Worm (Caenorhabditis elegans) whole organism, L1 larva: Measurements from ENCODE around the gene F46E10.2.

ENCODE experiments used
- C04F5.9 ChIP-seq: sonication (generic microtip); optimal IDR thresholded peaks from 2 replicates; lab custom pipeline; 2016; ENCODE audit warnings: missing genetic modification characterization, missing compliant biosample characterization
- C34B4.2 ChIP-seq: sonication (generic microtip); optimal IDR thresholded peaks from 2 replicates; lab custom pipeline; 2017; ENCODE audit warnings: mild to moderate bottlenecking, missing genetic modification characterization, missing compliant biosample characterization
- F16B12.6 ChIP-seq: fragments of 150-350 bp; optimal IDR thresholded peaks from 2 replicates; lab custom pipeline; 2014; ENCODE audit warnings: missing biosample characterization, missing genetic modification characterization
- Y116A8C.19 ChIP-seq: sonication (generic microtip); optimal IDR thresholded peaks from 2 replicates; lab custom pipeline; 2016; ENCODE audit warnings: missing compliant biosample characterization, missing genetic modification characterization, borderline replicate concordance
- aly-2 ChIP-seq: fragments of 150-350 bp; optimal IDR thresholded peaks from 2 replicates; lab custom pipeline; 2014; ENCODE audit warnings: missing biosample characterization, missing genetic modification characterization
- ama-1 ChIP-seq: fragments of 150-350 bp; optimal IDR thresholded peaks from 2 replicates; lab custom pipeline; 2014
- blmp-1 ChIP-seq: fragments of 150-350 bp; optimal IDR thresholded peaks from 2 replicates; lab custom pipeline; 2014; ENCODE audit warnings: missing biosample characterization, missing genetic modification characterization
- ceh-88 ChIP-seq: fragments of 200-800 bp; sonication (Bioruptor generic); IDR thresholded peaks from 2 replicates; pipeline ENCODE4 v1.3.6; 2022; ENCODE audit warnings: missing genetic modification characterization, missing compliant biosample characterization
- ceh-90 ChIP-seq: sonication (generic microtip); optimal IDR thresholded peaks from 2 replicates; lab custom pipeline; 2016; ENCODE audit warnings: missing genetic modification characterization, missing compliant biosample characterization
- dpl-1 ChIP-seq, 3 experiments: fragments of 150-350 bp in 2 of 3; sonication (generic microtip) in 1 of 3; optimal IDR thresholded peaks; 2 replicates each; lab custom pipeline; 2014 to 2017; ENCODE audit warnings: missing biosample characterization in 3 of 3, missing genetic modification characterization in 3 of 3, missing genetic modification reagents in 3 of 3
- dsc-1 ChIP-seq: sonication (generic microtip); optimal IDR thresholded peaks from 2 replicates; lab custom pipeline; 2016; ENCODE audit warnings: mild to moderate bottlenecking, missing genetic modification characterization, missing compliant biosample characterization
- efl-3 ChIP-seq: fragments of 200-800 bp; sonication (Bioruptor generic); optimal IDR thresholded peaks from 2 replicates; lab custom pipeline; 2018; ENCODE audit warnings: mild to moderate bottlenecking, missing genetic modification characterization, missing compliant biosample characterization
- egl-13 ChIP-seq: sonication (generic microtip); optimal IDR thresholded peaks from 2 replicates; lab custom pipeline; 2016; ENCODE audit warnings: missing genotype, missing genetic modification reagents, missing genetic modification characterization, missing compliant biosample characterization
- elt-3 ChIP-seq, 6 experiments: fragments of 150-350 bp in 1 of 6; sonication (generic microtip); optimal IDR thresholded peaks; 2 replicates each; lab custom pipeline; 2017 to 2018; ENCODE audit warnings: missing biosample characterization in 6 of 6, missing genetic modification characterization in 6 of 6, inconsistent platforms in 1 of 6
- ets-5 ChIP-seq: fragments of 200-800 bp; sonication (Bioruptor generic); IDR thresholded peaks from 2 replicates; pipeline ENCODE4 v1.3.6; 2022; ENCODE audit warnings: missing genetic modification characterization, missing compliant biosample characterization
- fkh-4 ChIP-seq: sonication (generic microtip); optimal IDR thresholded peaks from 2 replicates; lab custom pipeline; 2016; ENCODE audit warnings: missing compliant biosample characterization, missing genetic modification characterization, borderline replicate concordance
- fos-1 ChIP-seq: fragments of 150-350 bp; optimal IDR thresholded peaks from 2 replicates; lab custom pipeline; 2014; ENCODE audit warnings: missing biosample characterization, missing genetic modification characterization
- grh-1 ChIP-seq: fragments of 200-800 bp; sonication (Bioruptor generic); IDR thresholded peaks from 2 replicates; pipeline ENCODE4 v1.3.6; 2022; ENCODE audit warnings: missing genetic modification reagents, missing genetic modification characterization, missing compliant biosample characterization
- hlh-17 ChIP-seq: fragments of 200-800 bp; sonication (Bioruptor generic); optimal IDR thresholded peaks from 2 replicates; lab custom pipeline; 2018; ENCODE audit warnings: missing genetic modification characterization, mild to moderate bottlenecking, missing compliant biosample characterization, moderate library complexity, borderline replicate concordance
- hpl-2 ChIP-seq: fragments of 150-350 bp; optimal IDR thresholded peaks from 2 replicates; lab custom pipeline; 2014; ENCODE audit warnings: missing biosample characterization, missing genetic modification reagents, missing genetic modification characterization
- irx-1 ChIP-seq: sonication (generic microtip); optimal IDR thresholded peaks from 2 replicates; lab custom pipeline; 2016; ENCODE audit warnings: missing genetic modification characterization, missing compliant biosample characterization
- isw-1 ChIP-seq: fragments of 200-800 bp; sonication (Bioruptor generic); IDR thresholded peaks from 2 replicates; pipeline ENCODE4 v1.3.6; 2022; ENCODE audit warnings: missing genetic modification characterization, missing compliant biosample characterization
- lin-13 ChIP-seq: fragments of 150-350 bp; optimal IDR thresholded peaks from 2 replicates; lab custom pipeline; 2014; ENCODE audit warnings: missing biosample characterization, missing genetic modification reagents, missing genetic modification characterization
- lin-39 ChIP-seq: fragments of 150-350 bp; optimal IDR thresholded peaks from 2 replicates; lab custom pipeline; 2014; ENCODE audit warnings: missing biosample characterization, missing genetic modification reagents, missing genetic modification characterization
- lir-3 ChIP-seq: sonication (generic microtip); optimal IDR thresholded peaks from 2 replicates; lab custom pipeline; 2016; ENCODE audit warnings: mild to moderate bottlenecking, missing genetic modification characterization, moderate library complexity, missing compliant biosample characterization; ENCODE audit not compliant: poor library complexity
- mab-9 ChIP-seq: fragments of 200-800 bp; sonication (Bioruptor generic); IDR thresholded peaks from 2 replicates; pipeline ENCODE4 v1.3.6; 2022; ENCODE audit warnings: missing genetic modification reagents, missing genetic modification characterization, missing compliant biosample characterization
- mdl-1 ChIP-seq, 2 experiments: fragments of 150-350 bp; optimal IDR thresholded peaks; 2 replicates each; lab custom pipeline; 2014 to 2017; ENCODE audit warnings: missing biosample characterization in 2 of 2, missing genetic modification characterization in 2 of 2, inconsistent platforms in 1 of 2
- mef-2 ChIP-seq: fragments of 150-350 bp; optimal IDR thresholded peaks from 2 replicates; lab custom pipeline; 2014; ENCODE audit warnings: missing biosample characterization, missing genetic modification characterization
- nhr-11 ChIP-seq: fragments of 150-350 bp; optimal IDR thresholded peaks from 2 replicates; lab custom pipeline; 2014; ENCODE audit warnings: missing biosample characterization, missing genetic modification characterization
- nhr-76 ChIP-seq: sonication (generic microtip); optimal IDR thresholded peaks from 2 replicates; lab custom pipeline; 2017; ENCODE audit warnings: missing biosample characterization, missing genetic modification characterization
- nhr-77 ChIP-seq: fragments of 150-350 bp; optimal IDR thresholded peaks from 2 replicates; lab custom pipeline; 2014; ENCODE audit warnings: missing biosample characterization, missing genetic modification characterization
- nhr-84 ChIP-seq: sonication (generic microtip); optimal IDR thresholded peaks from 2 replicates; lab custom pipeline; 2017; ENCODE audit warnings: missing biosample characterization, missing genetic modification characterization
- nhr-85 ChIP-seq: sonication (generic microtip); peaks from one replicate; lab custom pipeline; 2016; ENCODE audit warnings: missing genetic modification characterization, inconsistent platforms, missing compliant biosample characterization
- nhr-90 ChIP-seq: sonication (generic microtip); optimal IDR thresholded peaks from 2 replicates; lab custom pipeline; 2016; ENCODE audit warnings: mild to moderate bottlenecking, missing genetic modification characterization, missing compliant biosample characterization; ENCODE audit not compliant: poor library complexity
- pax-3 ChIP-seq: fragments of 200-800 bp; sonication (Bioruptor generic); optimal IDR thresholded peaks from 2 replicates; lab custom pipeline; 2018; ENCODE audit warnings: mild to moderate bottlenecking, missing genetic modification characterization, moderate library complexity, missing compliant biosample characterization
- pqm-1 ChIP-seq: sonication (generic microtip); optimal IDR thresholded peaks from 3 replicates; lab custom pipeline; 2017; ENCODE audit warnings: missing biosample characterization, missing genetic modification characterization
- rnt-1 ChIP-seq: sonication (generic microtip); optimal IDR thresholded peaks from 2 replicates; lab custom pipeline; 2016; ENCODE audit warnings: mild to moderate bottlenecking, missing genetic modification characterization, moderate library complexity, missing compliant biosample characterization
- skn-1 ChIP-seq: fragments of 150-350 bp; optimal IDR thresholded peaks from 2 replicates; lab custom pipeline; 2014; ENCODE audit warnings: missing biosample characterization, missing genetic modification characterization
- sox-4 ChIP-seq: sonication (generic microtip); optimal IDR thresholded peaks from 2 replicates; lab custom pipeline; 2016; ENCODE audit warnings: missing genetic modification characterization, missing compliant biosample characterization
- sptf-1 ChIP-seq: fragments of 150-350 bp; optimal IDR thresholded peaks from 2 replicates; lab custom pipeline; 2014; ENCODE audit warnings: missing biosample characterization, missing genetic modification characterization
- sup-37 ChIP-seq: fragments of 200-800 bp; sonication (Bioruptor generic); optimal IDR thresholded peaks from 2 replicates; lab custom pipeline; 2018; ENCODE audit warnings: mild to moderate bottlenecking, missing genetic modification characterization, missing compliant biosample characterization
- tlp-1 ChIP-seq: fragments of 150-350 bp; optimal IDR thresholded peaks from 2 replicates; lab custom pipeline; 2014; ENCODE audit warnings: missing biosample characterization, missing genetic modification characterization
- unc-130 ChIP-seq: fragments of 150-350 bp; optimal IDR thresholded peaks from 2 replicates; lab custom pipeline; 2017; ENCODE audit warnings: missing biosample characterization, missing genetic modification characterization, inconsistent platforms
- unc-86 ChIP-seq: sonication (generic microtip); optimal IDR thresholded peaks from 2 replicates; lab custom pipeline; 2016; ENCODE audit warnings: missing genetic modification characterization, missing compliant biosample characterization
- unc-98 ChIP-seq: fragments of 200-800 bp; sonication (Bioruptor generic); IDR thresholded peaks from 2 replicates; pipeline ENCODE4 v1.3.6; 2022; ENCODE audit warnings: missing genetic modification characterization, missing compliant biosample characterization
- xbp-1 ChIP-seq: sonication (generic microtip); optimal IDR thresholded peaks from 2 replicates; lab custom pipeline; 2016; ENCODE audit warnings: missing genetic modification characterization, missing compliant biosample characterization
- zip-4 ChIP-seq: fragments of 200-800 bp; sonication (Bioruptor generic); optimal IDR thresholded peaks from 2 replicates; lab custom pipeline; 2018; ENCODE audit warnings: mild to moderate bottlenecking, missing genetic modification characterization, moderate library complexity, missing compliant biosample characterization
- ztf-11 ChIP-seq, 2 experiments: sonication (generic microtip); optimal IDR thresholded peaks; 2 replicates each; lab custom pipeline; 2016 to 2017; ENCODE audit warnings: missing genetic modification characterization in 2 of 2, missing biosample characterization in 1 of 2, missing compliant biosample characterization in 1 of 2

Gene F46E10.2

ce11 chrV:6513356-6513755, 6.9 kb upstream of the F46E10.2 start (continued):
- TF ChIP-seq pqm-1 (tag; lab: Kevin White, UChicago): no peak
- no peak for TF ChIP-seq Y116A8C.19
- TF ChIP-seq nhr-90 (tag; lab: Kevin White, UChicago): peak; percentile 19
- TF ChIP-seq grh-1 (GFP tag; lab: Robert Waterston, UW): no peak

ce11 chrV:6513786-6514430, 6.3 kb upstream of the F46E10.2 start:
- TF ChIP-seq nhr-85 (tag; lab: Kevin White, UChicago) (peak; percentile 6), blmp-1 (tag; lab: Kevin White, UChicago) (peak; percentile 70), hpl-2 (GFP tag; lab: Kevin White, UChicago) (no peak), elt-3 (tag; optimal IDR thresholded peaks at IDR 0.05; lab: Kevin White, UChicago) (peak in 1 of 6 experiments; percentile 4)

ce11 chrV:6514887-6515324, 5.3 kb upstream of the F46E10.2 start, which contains the start of gene dpy-11:
TSS of gene dpy-11 (minus strand) at chrV:6515240.
- TF ChIP-seq nhr-77 (tag; lab: Kevin White, UChicago) (no peak), efl-3 (no peak), hlh-17 (GFP tag; lab: Kevin White, UChicago) (no peak), F16B12.6 (tag; lab: Kevin White, UChicago) (no peak), grh-1 (GFP tag; lab: Robert Waterston, UW) (0 out of 2 replicates have a peak, but pooled peaks have one; percentile 33), dsc-1 (no peak), aly-2 (tag; lab: Kevin White, UChicago) (peak; percentile 77), xbp-1 (tag; lab: Kevin White, UChicago) (no peak), rnt-1 (peak; percentile 23), sptf-1 (tag; lab: Kevin White, UChicago) (no peak), nhr-85 (tag; lab: Kevin White, UChicago) (peak; percentile 70), ceh-88 (no peak), ceh-90 (tag; lab: Kevin White, UChicago) (no peak), mdl-1 (tag; optimal IDR thresholded peaks at IDR 0.05; lab: Kevin White, UChicago) (no peak), fkh-4 (tag; lab: Kevin White, UChicago) (no peak), skn-1 (no peak), irx-1 (tag; lab: Kevin White, UChicago) (no peak), unc-98 (no peak), fos-1 (tag; lab: Kevin White, UChicago) (no peak), ztf-11 (tag; optimal IDR thresholded peaks at IDR 0.05; lab: Kevin White, UChicago) (no peak), mef-2 (tag; lab: Kevin White, UChicago) (no peak), nhr-11 (no peak), tlp-1 (tag; lab: Kevin White, UChicago) (no peak), mab-9 (GFP tag; lab: Robert Waterston, UW) (no peak), sox-4 (tag; lab: Kevin White, UChicago) (no peak), lin-13 (GFP tag; lab: Kevin White, UChicago) (no peak), sup-37 (GFP tag; lab: Kevin White, UChicago) (no peak), dpl-1 (GFP tag; optimal IDR thresholded peaks at IDR 0.05; lab: Kevin White, UChicago) (no peak), C34B4.2 (no peak), ama-1 (lab: Kevin White, UChicago) (peak; percentile 92), isw-1 (no peak), nhr-84 (no peak), unc-130 (tag; lab: Kevin White, UChicago) (no peak), pax-3 (tag; lab: Kevin White, UChicago) (no peak), unc-86 (no peak), egl-13 (tag; lab: Kevin White, UChicago) (no peak), nhr-76 (tag; lab: Kevin White, UChicago) (no peak), zip-4 (GFP tag; lab: Kevin White, UChicago) (no peak), C04F5.9 (no peak), nhr-90 (tag; lab: Kevin White, UChicago) (peak; percentile 44), lir-3 (tag; lab: Kevin White, UChicago) (peak; percentile 30), hpl-2 (GFP tag; lab: Kevin White, UChicago) (no peak), ets-5 (GFP tag; lab: Robert Waterston, UW) (no peak), lin-39 (tag; lab: Kevin White, UChicago) (no peak)
